Worm (Caenorhabditis elegans) whole organism, L1 larva: Measurements from ENCODE around the gene srw-84.

Experiments
- C16A3.4 ChIP-seq: fragments of 150-350 bp; optimal IDR thresholded peaks from 2 replicates; lab custom pipeline; 2014; ENCODE audit warnings: missing biosample characterization, missing genetic modification characterization
- Y116A8C.19 ChIP-seq: sonication (generic microtip); optimal IDR thresholded peaks from 2 replicates; lab custom pipeline; 2016; ENCODE audit warnings: missing compliant biosample characterization, missing genetic modification characterization, borderline replicate concordance
- blmp-1 ChIP-seq: fragments of 150-350 bp; optimal IDR thresholded peaks from 2 replicates; lab custom pipeline; 2014; ENCODE audit warnings: missing biosample characterization, missing genetic modification characterization
- efl-1 ChIP-seq, 4 experiments: fragments of 150-350 bp; optimal IDR thresholded peaks in 3 of 4; peaks in 1 of 4; 1 replicate in 1 of 4; 2 replicates in 3 of 4; lab custom pipeline; 2014; ENCODE audit warnings: missing biosample characterization in 2 of 4, missing genetic modification characterization in 2 of 4, missing genetic modification reagents in 2 of 4
- efl-3 ChIP-seq: fragments of 200-800 bp; sonication (Bioruptor generic); optimal IDR thresholded peaks from 2 replicates; lab custom pipeline; 2018; ENCODE audit warnings: mild to moderate bottlenecking, missing genetic modification characterization, missing compliant biosample characterization
- elt-2 ChIP-seq: sonication (generic microtip); optimal IDR thresholded peaks from 2 replicates; lab custom pipeline; 2016; ENCODE audit warnings: missing genetic modification characterization, mild to moderate bottlenecking, inconsistent platforms, missing compliant biosample characterization, missing genetic modification reagents
- fkh-10 ChIP-seq: sonication (generic microtip); optimal IDR thresholded peaks from 2 replicates; lab custom pipeline; 2017; ENCODE audit warnings: missing biosample characterization, missing genetic modification reagents, missing genetic modification characterization
- lin-15B ChIP-seq: fragments of 150-350 bp; sonication (generic microtip); optimal IDR thresholded peaks from 3 replicates; lab custom pipeline; 2014; ENCODE audit warnings: missing biosample characterization, missing genetic modification characterization
- lin-35 ChIP-seq, 2 experiments: fragments of 150-350 bp; optimal IDR thresholded peaks; 2 replicates each; lab custom pipeline; 2014; ENCODE audit warnings: missing biosample characterization in 2 of 2, missing genetic modification characterization in 2 of 2, missing genetic modification reagents in 2 of 2
- lin-39 ChIP-seq: fragments of 150-350 bp; optimal IDR thresholded peaks from 2 replicates; lab custom pipeline; 2014; ENCODE audit warnings: missing biosample characterization, missing genetic modification reagents, missing genetic modification characterization
- nhr-19 ChIP-seq: fragments of 200-800 bp; sonication (Bioruptor generic); conservative IDR thresholded peaks from 2 replicates; pipeline ENCODE4 v1.3.6; 2022; ENCODE audit warnings: missing genetic modification characterization, missing compliant biosample characterization
- nhr-20 ChIP-seq: sonication (generic microtip); optimal IDR thresholded peaks from 2 replicates; lab custom pipeline; 2016; ENCODE audit warnings: mild to moderate bottlenecking, missing genetic modification characterization, missing compliant biosample characterization
- nhr-47 ChIP-seq: sonication (generic microtip); optimal IDR thresholded peaks from 2 replicates; lab custom pipeline; 2016; ENCODE audit warnings: mild to moderate bottlenecking, missing genetic modification characterization, moderate library complexity, missing compliant biosample characterization
- nhr-84 ChIP-seq: sonication (generic microtip); optimal IDR thresholded peaks from 2 replicates; lab custom pipeline; 2017; ENCODE audit warnings: missing biosample characterization, missing genetic modification characterization
- sox-4 ChIP-seq: sonication (generic microtip); optimal IDR thresholded peaks from 2 replicates; lab custom pipeline; 2016; ENCODE audit warnings: missing genetic modification characterization, missing compliant biosample characterization
- zag-1 ChIP-seq: fragments of 150-350 bp; optimal IDR thresholded peaks from 2 replicates; lab custom pipeline; 2014; ENCODE audit warnings: missing biosample characterization, missing genetic modification characterization

The srw-84 gene

DNA sequence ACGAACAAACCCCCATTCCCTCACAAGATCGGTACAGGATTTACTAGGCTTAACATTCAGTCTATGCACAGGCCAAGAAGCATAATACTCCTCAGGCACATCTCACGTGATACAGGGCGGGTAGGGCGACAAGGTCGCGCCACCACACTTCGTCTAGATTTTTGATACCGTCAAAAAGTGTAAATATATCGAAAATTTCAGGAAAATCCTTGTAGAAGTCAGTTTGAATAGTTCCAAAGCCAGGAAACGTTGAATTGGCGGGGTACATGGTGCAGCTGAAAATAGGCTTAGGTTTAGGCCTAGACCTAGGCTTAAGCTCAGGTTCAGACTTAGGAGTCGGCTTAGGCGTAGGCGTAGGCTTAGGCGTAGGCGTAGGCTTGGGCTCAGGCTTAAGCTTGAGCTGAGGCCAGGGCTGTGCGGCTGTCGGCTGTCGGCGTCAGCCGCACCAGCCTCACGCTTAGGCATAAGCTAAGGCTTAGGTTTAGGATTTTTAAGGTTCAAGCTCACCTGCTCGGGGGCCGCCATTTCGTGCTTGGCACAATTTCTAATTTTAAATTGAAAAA is 49.4 kb downstream of the srw-84 start:
- TF ChIP-seq nhr-19 (GFP tag; lab: Robert Waterston, UW) (0 out of 2 replicates have a peak, but pooled peaks have one; percentile 6), zag-1 (tag; lab: Kevin White, UChicago) (no peak), efl-3 (GFP tag; lab: Kevin White, UChicago) (no peak), C16A3.4 (tag; lab: Kevin White, UChicago) (no peak), nhr-20 (no peak), blmp-1 (no peak)
- TF ChIP-seq, all 84 proteins: peak for 1

DNA sequence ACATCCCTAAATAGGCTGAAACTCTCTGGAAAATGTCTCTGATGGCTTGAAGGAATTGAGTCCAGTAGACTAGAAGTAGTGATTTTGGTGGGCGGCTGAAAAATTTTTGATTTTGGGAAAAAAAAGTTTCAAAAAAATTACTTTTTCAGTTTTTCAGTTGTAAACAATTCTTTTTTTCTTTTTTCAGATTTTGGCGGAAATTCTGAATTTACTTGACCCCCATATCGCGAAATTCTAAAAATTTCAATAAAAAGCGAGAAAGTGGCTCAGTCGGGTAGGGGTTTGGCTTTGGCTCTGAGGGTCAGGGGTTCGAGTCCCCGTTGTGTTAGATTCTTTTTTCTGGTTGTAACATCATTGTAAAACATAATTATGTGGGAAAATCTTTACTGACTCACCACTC is 50.0 kb downstream of the srw-84 start, which contains the start of gene srw-85:
TSS of gene srw-85 (minus strand) at position 101 of the 400 bp plus-strand sequence.
- TF ChIP-seq Y116A8C.19 (tag; lab: Kevin White, UChicago): no peak

DNA sequence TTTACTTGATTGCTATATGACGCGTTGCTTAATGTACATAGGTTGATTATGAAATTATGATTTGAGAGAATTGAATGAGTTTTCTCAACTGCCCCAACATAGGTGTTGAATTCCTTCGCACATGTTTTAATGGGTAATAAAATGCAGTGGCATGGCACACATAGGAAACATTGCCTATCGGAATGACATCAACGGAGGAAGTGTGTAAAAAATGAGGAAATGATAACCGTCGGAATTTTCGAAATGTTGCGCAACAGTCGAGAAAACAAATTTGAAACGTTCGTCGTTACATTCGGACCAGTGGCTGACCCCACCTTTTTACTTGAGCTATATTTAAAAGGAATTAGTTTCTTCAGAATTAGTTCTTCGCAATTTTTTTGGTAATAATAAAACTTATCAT is 51.0 kb downstream of the srw-84 start:
- peak; percentile 14 for TF ChIP-seq elt-2 (tag; lab: Kevin White, UChicago)
- no peak for TF ChIP-seq nhr-47 (tag; lab: Kevin White, UChicago)
- no peak for TF ChIP-seq fkh-10 (GFP tag; lab: Kevin White, UChicago)

DNA sequence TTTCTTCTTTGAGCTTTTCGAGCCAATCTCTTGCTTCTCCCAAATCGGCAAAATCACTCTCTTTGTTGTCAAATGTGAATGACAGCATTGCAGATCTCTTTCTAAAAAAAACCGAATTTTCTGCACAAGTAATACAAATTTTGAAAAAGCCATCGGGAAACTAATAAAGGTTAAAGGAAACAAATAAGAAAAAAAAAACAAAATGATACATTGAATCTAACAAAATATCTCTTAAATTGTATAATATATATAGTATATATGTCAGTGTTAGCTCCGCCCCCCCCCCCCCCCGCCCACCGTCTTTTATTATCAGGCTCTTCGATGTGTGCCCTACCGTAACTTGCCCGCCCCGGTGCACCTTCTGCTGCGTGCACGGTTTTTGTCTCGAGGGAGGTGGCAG is 51.9 kb downstream of the srw-84 start, which contains the start of gene C25F9.11:
TSS of gene C25F9.11 (minus strand) at position 101 of the 400 bp plus-strand sequence.
- TF ChIP-seq lin-39 (tag; lab: Kevin White, UChicago) (no peak), lin-15B (tag; lab: Kevin White, UChicago) (no peak), nhr-20 (no peak)

DNA sequence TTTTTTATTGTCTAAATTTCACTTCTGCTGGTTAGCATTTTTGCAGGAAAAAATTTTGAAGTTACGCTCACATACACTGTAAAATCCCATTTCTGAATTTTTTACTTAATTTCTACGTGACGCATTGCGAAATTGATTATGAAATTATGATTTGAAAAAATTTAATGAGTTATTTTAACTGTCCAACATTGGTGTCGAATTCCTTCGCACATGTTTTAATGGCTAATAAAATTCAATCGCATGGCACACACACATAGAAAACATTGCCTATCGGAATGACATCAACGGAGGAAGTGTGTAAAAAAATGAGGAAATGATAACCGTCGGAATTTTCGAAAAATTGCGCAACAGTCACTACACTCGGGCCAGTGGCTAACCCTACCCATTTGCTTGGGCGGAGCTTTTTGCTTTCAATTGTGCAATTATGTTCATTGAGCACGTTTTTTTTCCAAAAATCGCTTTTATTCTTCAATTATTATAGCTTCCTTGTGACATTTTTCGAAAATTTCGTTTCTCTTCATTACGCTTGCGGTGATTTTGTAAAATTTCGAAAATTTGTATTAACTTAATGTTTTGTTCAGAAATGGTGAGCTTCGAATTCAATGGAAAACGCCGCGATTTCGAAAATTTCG is 52.9 kb downstream of the srw-84 start, which contains the start of gene C25F9.16:
TSS of gene C25F9.16 (plus strand) at position 582 of the 632 bp plus-strand sequence.
- TF ChIP-seq sox-4 (tag; lab: Kevin White, UChicago) (no peak), efl-1 (optimal IDR thresholded peaks at IDR 0.05; lab: Kevin White, UChicago) (no peak), efl-1 (GFP tag; optimal IDR thresholded peaks at IDR 0.05 in 1 of 2; lab: Kevin White, UChicago) (peak in 1 of 2 experiments; percentile 40), nhr-84 (tag; lab: Kevin White, UChicago) (no peak), lin-35 (GFP tag; optimal IDR thresholded peaks at IDR 0.05; lab: Kevin White, UChicago) (peak in 1 of 2 experiments; percentile 15)
